Fruit fly (Drosophila melanogaster) whole organism: Measurements from ENCODE around the gene pico.

Experiments
- pan ChIP-seq: fragments of >200 bp; optimal IDR thresholded peaks from 2 replicates; lab custom pipeline; 2017
- psq ChIP-seq: fragments of >200 bp; optimal IDR thresholded peaks from 2 replicates; lab custom pipeline; 2017
- usp ChIP-seq: fragments of >200 bp; optimal IDR thresholded peaks from 2 replicates; lab custom pipeline; 2017; ENCODE audit warnings: missing biosample characterization, missing genetic modification characterization, mixed read lengths

dm6 chrX:19886515-19886914, 34.7 kb upstream of the pico start:
- TF ChIP-seq pan (lab: Kevin White, UChicago), result no peak
- TF ChIP-seq psq (lab: Kevin White, UChicago), result no peak
- no peak for TF ChIP-seq usp (GFP tag; lab: Kevin White, UChicago)
